Worm (Caenorhabditis elegans) whole organism, L4 larva: Measurements from ENCODE around the gene srz-56.
A peak's percentile ranks its signal among the peaks of the same experiment; 100 is the strongest.

Experiments used
- D1046.2 ChIP-seq: fragments of 200-800 bp; sonication (Bioruptor generic); IDR thresholded peaks from 2 replicates; pipeline ENCODE4 v1.3.6; 2022; ENCODE audit warnings: missing genetic modification characterization, missing compliant biosample characterization
- F49E8.2 ChIP-seq: sonication (generic microtip); optimal IDR thresholded peaks from 2 replicates; lab custom pipeline; 2016; ENCODE audit warnings: missing compliant biosample characterization, mild to moderate bottlenecking, missing genetic modification characterization, borderline replicate concordance
- ces-1 ChIP-seq: fragments of 150-350 bp; sonication (generic microtip); optimal IDR thresholded peaks from 4 replicates; lab custom pipeline; 2014; ENCODE audit warnings: missing biosample characterization, missing genetic modification reagents, missing genetic modification characterization
- daf-8 ChIP-seq: fragments of 200-800 bp; sonication (Bioruptor generic); IDR thresholded peaks from 2 replicates; pipeline ENCODE4 v1.3.6; 2022; ENCODE audit warnings: missing genetic modification characterization, missing compliant biosample characterization
- lin-1 ChIP-seq: fragments of 200-800 bp; sonication (Bioruptor generic); IDR thresholded peaks from 2 replicates; pipeline ENCODE4 v1.3.6; 2022; ENCODE audit warnings: missing genetic modification reagents, missing genetic modification characterization, missing compliant biosample characterization
- lin-38 ChIP-seq: fragments of 200-800 bp; sonication (Bioruptor generic); IDR thresholded peaks from 2 replicates; pipeline ENCODE4 v1.3.6; 2022; ENCODE audit warnings: missing genetic modification reagents, missing genetic modification characterization, missing compliant biosample characterization
- nhr-237 ChIP-seq: sonication (generic microtip); optimal IDR thresholded peaks from 2 replicates; lab custom pipeline; 2017; ENCODE audit warnings: missing biosample characterization, missing genetic modification characterization
- nhr-6 ChIP-seq: fragments of 150-350 bp; optimal IDR thresholded peaks from 2 replicates; lab custom pipeline; 2014; ENCODE audit warnings: missing biosample characterization, missing genetic modification characterization
- pqm-1 ChIP-seq: sonication (generic microtip); optimal IDR thresholded peaks from 2 replicates; lab custom pipeline; 2017; ENCODE audit warnings: missing biosample characterization, missing genetic modification characterization

DNA sequence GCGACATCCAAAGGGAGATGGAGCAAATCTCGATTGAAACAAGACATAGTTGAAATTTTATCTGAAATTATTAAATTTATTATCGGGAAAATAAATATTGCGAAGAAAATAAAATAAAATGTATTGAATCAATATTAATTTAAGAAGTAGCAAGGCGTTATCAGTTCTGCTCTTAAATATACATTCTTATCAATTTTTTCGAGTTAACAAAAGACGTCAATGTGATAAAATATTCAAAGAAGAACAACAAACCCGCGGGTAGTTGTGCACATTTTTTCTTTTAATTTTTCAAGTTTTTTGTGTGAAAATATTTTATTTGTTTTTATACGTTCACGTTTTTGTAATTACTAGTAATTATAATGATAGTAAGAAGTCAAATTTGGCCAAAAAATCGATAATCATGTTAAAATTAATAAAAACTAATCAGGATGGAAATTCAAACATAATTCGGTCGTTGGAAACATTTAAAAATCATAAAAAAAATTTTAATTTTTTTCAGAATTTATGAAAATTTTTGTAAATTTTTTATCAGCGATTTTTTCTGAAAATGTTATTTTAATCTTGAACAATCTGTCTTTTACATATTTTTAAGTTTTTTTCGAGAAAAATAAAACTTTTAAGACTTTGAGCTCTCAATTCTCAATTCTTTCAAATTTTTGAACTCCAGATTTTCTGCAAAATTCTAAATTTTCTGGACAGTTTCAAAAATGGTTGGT is 25.6 kb downstream of the srz-56 start, which contains the start of gene fbxa-9:
- no peak for TF ChIP-seq ces-1
- TF ChIP-seq nhr-237 (tag; lab: Kevin White, UChicago) = no peak
- TF ChIP-seq D1046.2 (GFP tag; lab: Robert Waterston, UW) = no peak
- TF ChIP-seq pqm-1 (tag; lab: Kevin White, UChicago) = peak; percentile 55
- no peak for TF ChIP-seq nhr-6 (tag; lab: Kevin White, UChicago)
- TF ChIP-seq F49E8.2 (tag; lab: Kevin White, UChicago) = no peak
- no peak for TF ChIP-seq lin-38
- no peak for TF ChIP-seq lin-1 (GFP tag; lab: Robert Waterston, UW)
- no peak for TF ChIP-seq daf-8 (GFP tag; lab: Robert Waterston, UW)
